Worm (Caenorhabditis elegans) whole organism, early embryonic: ENCODE results near the gene T28C6.5.

ENCODE experiments used
- F13C5.2 ChIP-seq: sonication (generic microtip); optimal IDR thresholded peaks from 2 replicates; lab custom pipeline; 2017; ENCODE audit warnings: mild to moderate bottlenecking, missing genetic modification characterization, inconsistent platforms, missing compliant biosample characterization
- ama-1 ChIP-seq: fragments of 150-350 bp; optimal IDR thresholded peaks from 2 replicates; lab custom pipeline; 2014
- ceh-13 ChIP-seq: fragments of 200-800 bp; sonication (Bioruptor generic); optimal IDR thresholded peaks from 2 replicates; lab custom pipeline; 2018; ENCODE audit warnings: mild to moderate bottlenecking, missing genetic modification characterization, missing compliant biosample characterization
- ceh-36 ChIP-seq: sonication (generic microtip); optimal IDR thresholded peaks from 2 replicates; lab custom pipeline; 2016; ENCODE audit warnings: missing genetic modification characterization, inconsistent platforms, missing compliant biosample characterization
- hmbx-1 ChIP-seq: sonication (generic microtip); optimal IDR thresholded peaks from 2 replicates; lab custom pipeline; 2016; ENCODE audit warnings: mild to moderate bottlenecking, missing genetic modification characterization, missing compliant biosample characterization
- hmg-4 ChIP-seq: fragments of 200-800 bp; sonication (Bioruptor generic); optimal IDR thresholded peaks from 2 replicates; lab custom pipeline; 2018; ENCODE audit warnings: mild to moderate bottlenecking, missing genetic modification characterization, missing compliant biosample characterization
- hnd-1 ChIP-seq: sonication (generic microtip); optimal IDR thresholded peaks from 2 replicates; lab custom pipeline; 2016; ENCODE audit warnings: missing genetic modification characterization, missing compliant biosample characterization
- pes-1 ChIP-seq: fragments of 200-800 bp; sonication (Bioruptor generic); IDR thresholded peaks from 2 replicates; pipeline ENCODE4 v1.3.6; 2022; ENCODE audit warnings: missing genetic modification reagents, missing genetic modification characterization, missing compliant biosample characterization
- sea-1 ChIP-seq: fragments of 200-800 bp; sonication (Bioruptor generic); conservative IDR thresholded peaks from 2 replicates; pipeline ENCODE4 v1.3.6; 2022; ENCODE audit warnings: missing genetic modification characterization, missing compliant biosample characterization
- tra-4 ChIP-seq: sonication (generic microtip); optimal IDR thresholded peaks from 2 replicates; lab custom pipeline; 2017; ENCODE audit warnings: missing genetic modification characterization, missing compliant biosample characterization

DNA sequence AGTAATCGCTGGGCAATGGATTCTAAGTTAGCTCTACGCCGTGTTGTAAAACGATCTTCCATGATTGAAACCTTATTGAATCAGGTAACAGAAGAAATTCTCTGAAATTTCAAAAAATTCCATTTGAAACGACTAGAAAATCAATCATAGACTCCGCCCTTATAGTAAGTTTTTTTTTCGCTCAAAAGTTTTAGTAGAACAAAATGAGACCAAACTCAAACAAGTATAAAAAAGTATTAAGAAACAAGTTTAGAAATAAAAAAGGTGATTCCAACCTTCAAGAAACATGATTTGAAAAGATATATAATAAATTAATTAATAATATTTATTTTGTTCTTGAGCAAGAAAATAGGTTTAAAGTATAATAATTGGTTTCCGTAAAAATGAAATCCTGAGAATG lies 43.2 kb upstream of the T28C6.5 start, which contains the start of gene C33D9.6:
- TF ChIP-seq hnd-1 (tag; lab: Kevin White, UChicago) (no peak), hmg-4 (GFP tag; lab: Kevin White, UChicago) (no peak), ama-1 (no peak), pes-1 (GFP tag; lab: Robert Waterston, UW) (no peak), sea-1 (GFP tag; lab: Robert Waterston, UW) (no peak), F13C5.2 (tag; lab: Kevin White, UChicago) (no peak), tra-4 (tag; lab: Kevin White, UChicago) (no peak), ceh-36 (tag; lab: Kevin White, UChicago) (no peak), ceh-13 (GFP tag; lab: Kevin White, UChicago) (no peak), hmbx-1 (tag; lab: Kevin White, UChicago) (no peak)
